Worm (Caenorhabditis elegans): ENCODE data around the gene ZK470.1.

DNA sequence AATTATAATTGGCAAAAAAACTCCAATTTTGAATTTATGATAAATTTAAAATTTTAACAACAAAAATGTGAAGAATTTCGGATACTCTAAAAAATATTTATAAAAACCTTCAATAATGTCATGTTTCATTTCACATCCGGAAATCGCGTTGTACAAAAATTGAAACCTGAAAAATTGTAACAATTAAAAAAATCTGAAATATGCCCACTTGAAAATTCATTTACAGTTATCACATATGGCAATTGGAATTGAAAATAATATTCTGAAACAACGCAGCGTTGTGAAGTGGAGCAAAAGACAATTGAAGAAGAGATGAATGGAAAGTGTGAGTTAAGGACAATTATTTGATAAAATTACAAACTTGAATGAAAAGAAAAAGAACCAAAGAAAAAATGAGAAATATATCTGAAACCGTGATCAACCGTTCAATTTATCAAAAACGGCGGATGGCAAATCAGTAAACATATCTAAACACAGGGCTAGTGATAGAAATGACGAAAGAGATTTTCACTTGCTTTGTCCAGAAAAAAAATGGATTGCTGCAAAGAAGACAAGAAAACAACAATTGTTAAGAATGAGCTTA, 15.0 kb upstream of the ZK470.1 start:
- TF ChIP-seq ztf-23 (GFP tag; IDR thresholded peaks at IDR 0.05) (no peak), flt-1 (GFP tag; IDR thresholded peaks at IDR 0.05) (no peak)
